Worm (Caenorhabditis elegans) whole organism, L1 larva: Measurements from ENCODE around the gene C12D12.1.

Experiments
- C04F5.9 ChIP-seq: sonication (generic microtip); optimal IDR thresholded peaks from 2 replicates; lab custom pipeline; 2016; ENCODE audit warnings: missing genetic modification characterization, missing compliant biosample characterization
- C16A3.4 ChIP-seq: fragments of 150-350 bp; optimal IDR thresholded peaks from 2 replicates; lab custom pipeline; 2014; ENCODE audit warnings: missing biosample characterization, missing genetic modification characterization
- F16B12.6 ChIP-seq: fragments of 150-350 bp; optimal IDR thresholded peaks from 2 replicates; lab custom pipeline; 2014; ENCODE audit warnings: missing biosample characterization, missing genetic modification characterization
- ama-1 ChIP-seq: fragments of 150-350 bp; optimal IDR thresholded peaks from 2 replicates; lab custom pipeline; 2014
- blmp-1 ChIP-seq: fragments of 150-350 bp; optimal IDR thresholded peaks from 2 replicates; lab custom pipeline; 2014; ENCODE audit warnings: missing biosample characterization, missing genetic modification characterization
- ceh-82 ChIP-seq, 3 experiments: fragments of 150-350 bp in 1 of 3; sonication (generic microtip) in 2 of 3; optimal IDR thresholded peaks; 2 replicates each; lab custom pipeline; 2014 to 2017; ENCODE audit warnings: missing biosample characterization in 3 of 3, missing genetic modification characterization in 3 of 3
- ceh-90 ChIP-seq: sonication (generic microtip); optimal IDR thresholded peaks from 2 replicates; lab custom pipeline; 2016; ENCODE audit warnings: missing genetic modification characterization, missing compliant biosample characterization
- dsc-1 ChIP-seq: sonication (generic microtip); optimal IDR thresholded peaks from 2 replicates; lab custom pipeline; 2016; ENCODE audit warnings: mild to moderate bottlenecking, missing genetic modification characterization, missing compliant biosample characterization
- elt-2 ChIP-seq: sonication (generic microtip); optimal IDR thresholded peaks from 2 replicates; lab custom pipeline; 2016; ENCODE audit warnings: missing genetic modification characterization, mild to moderate bottlenecking, inconsistent platforms, missing compliant biosample characterization, missing genetic modification reagents
- elt-3 ChIP-seq, 6 experiments: fragments of 150-350 bp in 1 of 6; sonication (generic microtip); optimal IDR thresholded peaks; 2 replicates each; lab custom pipeline; 2017 to 2018; ENCODE audit warnings: missing biosample characterization in 6 of 6, missing genetic modification characterization in 6 of 6, inconsistent platforms in 1 of 6
- fkh-10 ChIP-seq: sonication (generic microtip); optimal IDR thresholded peaks from 2 replicates; lab custom pipeline; 2017; ENCODE audit warnings: missing biosample characterization, missing genetic modification reagents, missing genetic modification characterization
- fkh-4 ChIP-seq: sonication (generic microtip); optimal IDR thresholded peaks from 2 replicates; lab custom pipeline; 2016; ENCODE audit warnings: missing compliant biosample characterization, missing genetic modification characterization, borderline replicate concordance
- fos-1 ChIP-seq: fragments of 150-350 bp; optimal IDR thresholded peaks from 2 replicates; lab custom pipeline; 2014; ENCODE audit warnings: missing biosample characterization, missing genetic modification characterization
- hlh-4 ChIP-seq: sonication (generic microtip); optimal IDR thresholded peaks from 2 replicates; lab custom pipeline; 2016; ENCODE audit warnings: mild to moderate bottlenecking, missing genetic modification characterization, missing compliant biosample characterization
- jun-1 ChIP-seq: fragments of 150-350 bp; optimal IDR thresholded peaks from 2 replicates; lab custom pipeline; 2014; ENCODE audit warnings: missing biosample characterization, missing genetic modification reagents, missing genetic modification characterization
- lin-14 ChIP-seq: fragments of 200-800 bp; sonication (Bioruptor generic); optimal IDR thresholded peaks from 2 replicates; lab custom pipeline; 2018; ENCODE audit warnings: mild to moderate bottlenecking, missing genetic modification characterization, moderate library complexity, missing compliant biosample characterization
- lin-35 ChIP-seq, 2 experiments: fragments of 150-350 bp; optimal IDR thresholded peaks; 2 replicates each; lab custom pipeline; 2014; ENCODE audit warnings: missing biosample characterization in 2 of 2, missing genetic modification characterization in 2 of 2, missing genetic modification reagents in 2 of 2
- lin-39 ChIP-seq: fragments of 150-350 bp; optimal IDR thresholded peaks from 2 replicates; lab custom pipeline; 2014; ENCODE audit warnings: missing biosample characterization, missing genetic modification reagents, missing genetic modification characterization
- mab-9 ChIP-seq: fragments of 200-800 bp; sonication (Bioruptor generic); IDR thresholded peaks from 2 replicates; pipeline ENCODE4 v1.3.6; 2022; ENCODE audit warnings: missing genetic modification reagents, missing genetic modification characterization, missing compliant biosample characterization
- mdl-1 ChIP-seq, 2 experiments: fragments of 150-350 bp; optimal IDR thresholded peaks; 2 replicates each; lab custom pipeline; 2014 to 2017; ENCODE audit warnings: missing biosample characterization in 2 of 2, missing genetic modification characterization in 2 of 2, inconsistent platforms in 1 of 2
- mep-1 ChIP-seq: fragments of 150-350 bp; optimal IDR thresholded peaks from 2 replicates; lab custom pipeline; 2014; ENCODE audit warnings: missing biosample characterization, missing genetic modification characterization
- nhr-28 ChIP-seq: fragments of 150-350 bp; optimal IDR thresholded peaks from 2 replicates; lab custom pipeline; 2014; ENCODE audit warnings: missing biosample characterization, missing genetic modification characterization
- nhr-71 ChIP-seq: sonication (generic microtip); optimal IDR thresholded peaks from 2 replicates; lab custom pipeline; 2016; ENCODE audit warnings: mild to moderate bottlenecking, missing genetic modification characterization, moderate library complexity, missing compliant biosample characterization
- nhr-90 ChIP-seq: sonication (generic microtip); optimal IDR thresholded peaks from 2 replicates; lab custom pipeline; 2016; ENCODE audit warnings: mild to moderate bottlenecking, missing genetic modification characterization, missing compliant biosample characterization; ENCODE audit not compliant: poor library complexity
- pax-3 ChIP-seq: fragments of 200-800 bp; sonication (Bioruptor generic); optimal IDR thresholded peaks from 2 replicates; lab custom pipeline; 2018; ENCODE audit warnings: mild to moderate bottlenecking, missing genetic modification characterization, moderate library complexity, missing compliant biosample characterization
- snpc-4 ChIP-seq: fragments of 150-350 bp; optimal IDR thresholded peaks from 2 replicates; lab custom pipeline; 2014; ENCODE audit warnings: missing biosample characterization, missing genetic modification characterization
- sox-4 ChIP-seq: sonication (generic microtip); optimal IDR thresholded peaks from 2 replicates; lab custom pipeline; 2016; ENCODE audit warnings: missing genetic modification characterization, missing compliant biosample characterization
- swsn-7 ChIP-seq: sonication (generic microtip); optimal IDR thresholded peaks from 2 replicates; lab custom pipeline; 2016; ENCODE audit warnings: missing genetic modification characterization, missing compliant biosample characterization
- tbx-2 ChIP-seq: sonication (generic microtip); optimal IDR thresholded peaks from 2 replicates; lab custom pipeline; 2016; ENCODE audit warnings: missing genetic modification characterization, missing compliant biosample characterization
- tlp-1 ChIP-seq: fragments of 150-350 bp; optimal IDR thresholded peaks from 2 replicates; lab custom pipeline; 2014; ENCODE audit warnings: missing biosample characterization, missing genetic modification characterization
- unc-98 ChIP-seq: fragments of 200-800 bp; sonication (Bioruptor generic); IDR thresholded peaks from 2 replicates; pipeline ENCODE4 v1.3.6; 2022; ENCODE audit warnings: missing genetic modification characterization, missing compliant biosample characterization
- ztf-11 ChIP-seq, 2 experiments: sonication (generic microtip); optimal IDR thresholded peaks; 2 replicates each; lab custom pipeline; 2016 to 2017; ENCODE audit warnings: missing genetic modification characterization in 2 of 2, missing biosample characterization in 1 of 2, missing compliant biosample characterization in 1 of 2

C12D12.1 gene

DNA sequence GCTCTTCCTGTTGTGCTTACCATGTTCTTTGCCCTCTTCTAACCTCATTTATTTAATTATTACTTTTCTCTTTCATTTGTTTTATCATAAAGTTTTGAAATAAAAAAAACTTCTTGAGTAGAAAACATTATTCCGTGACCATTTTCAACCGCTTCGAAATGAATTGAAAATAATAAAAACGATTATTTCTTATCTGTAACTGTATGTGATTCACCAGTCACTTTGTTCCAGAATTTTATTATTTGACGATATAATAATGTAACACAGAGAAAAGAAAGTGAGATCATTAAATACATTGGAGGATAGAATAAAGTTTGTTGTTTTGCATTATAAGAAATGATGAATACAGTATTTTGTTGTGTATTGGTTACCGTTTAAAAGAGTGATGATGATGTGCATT lies 6.0 kb downstream of the C12D12.1 start:
- TF ChIP-seq elt-2 (tag; lab: Kevin White, UChicago) (peak; percentile 16), lin-35 (GFP tag; optimal IDR thresholded peaks at IDR 0.05; lab: Kevin White, UChicago) (peak in 1 of 2 experiments; percentile 8), nhr-90 (tag; lab: Kevin White, UChicago) (no peak)

DNA sequence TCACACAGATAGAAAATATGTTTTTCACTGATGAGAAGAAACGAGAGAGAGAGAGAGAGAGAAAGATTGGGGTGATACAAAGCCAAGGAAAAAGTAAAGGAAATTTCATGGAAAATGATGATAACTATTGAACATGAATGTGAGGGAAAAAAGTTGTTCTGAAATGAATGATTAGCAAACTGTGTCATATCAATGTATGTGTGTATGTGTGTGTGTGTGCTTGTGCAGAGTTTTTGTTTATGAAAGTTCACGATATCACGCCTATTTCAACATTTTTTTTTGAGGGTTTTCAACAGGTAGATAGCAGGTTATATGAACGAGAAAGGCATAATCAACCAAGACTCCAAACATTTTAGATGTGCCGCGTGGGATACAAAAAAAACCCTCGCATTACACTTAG lies 7.5 kb downstream of the C12D12.1 start:
- TF ChIP-seq ceh-90 (no peak), jun-1 (tag; lab: Kevin White, UChicago) (no peak), ztf-11 (tag; optimal IDR thresholded peaks at IDR 0.05; lab: Kevin White, UChicago) (no peak), C04F5.9 (tag; lab: Kevin White, UChicago) (no peak), fkh-4 (no peak), lin-35 (GFP tag; optimal IDR thresholded peaks at IDR 0.05; lab: Kevin White, UChicago) (no peak), mep-1 (tag; lab: Kevin White, UChicago) (no peak), mab-9 (GFP tag; lab: Robert Waterston, UW) (no peak), elt-2 (tag; lab: Kevin White, UChicago) (no peak), tbx-2 (no peak)

DNA sequence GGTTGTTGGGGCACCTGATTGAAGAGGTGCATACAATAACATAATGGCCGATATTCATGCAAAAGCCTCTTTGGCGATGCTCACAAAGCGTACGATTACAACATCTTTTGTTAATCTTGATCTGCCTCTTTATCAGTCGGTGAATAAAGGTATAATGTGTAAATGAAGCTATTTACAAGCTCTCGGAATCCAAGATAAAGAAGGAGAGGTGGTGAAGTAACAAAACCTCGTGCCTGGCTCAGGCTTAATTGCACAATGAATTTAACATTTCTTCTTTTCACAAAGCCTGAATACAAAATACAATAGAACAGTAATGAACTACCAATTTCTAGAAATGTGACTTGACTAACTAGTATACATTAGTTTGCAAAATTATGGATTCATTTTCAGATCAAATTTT lies 8.2 kb downstream of the C12D12.1 start:
- TF ChIP-seq nhr-28 (tag; lab: Kevin White, UChicago): no peak
- no peak for TF ChIP-seq hlh-4 (tag; lab: Kevin White, UChicago)
- no peak for TF ChIP-seq nhr-71 (tag; lab: Kevin White, UChicago)
- peak; percentile 99 for TF ChIP-seq sox-4 (tag; lab: Kevin White, UChicago)
- no peak for TF ChIP-seq fkh-10 (GFP tag; lab: Kevin White, UChicago)
- no peak for TF ChIP-seq snpc-4 (tag; lab: Kevin White, UChicago)
- TF ChIP-seq tbx-2: no peak
- peak; percentile 56 for TF ChIP-seq dsc-1 (tag; lab: Kevin White, UChicago)
- no peak for TF ChIP-seq unc-98 (GFP tag; lab: Robert Waterston, UW)
- TF ChIP-seq F16B12.6: no peak
- no peak for TF ChIP-seq ama-1 (lab: Kevin White, UChicago)
- TF ChIP-seq pax-3 (tag; lab: Kevin White, UChicago): peak; percentile 18

DNA sequence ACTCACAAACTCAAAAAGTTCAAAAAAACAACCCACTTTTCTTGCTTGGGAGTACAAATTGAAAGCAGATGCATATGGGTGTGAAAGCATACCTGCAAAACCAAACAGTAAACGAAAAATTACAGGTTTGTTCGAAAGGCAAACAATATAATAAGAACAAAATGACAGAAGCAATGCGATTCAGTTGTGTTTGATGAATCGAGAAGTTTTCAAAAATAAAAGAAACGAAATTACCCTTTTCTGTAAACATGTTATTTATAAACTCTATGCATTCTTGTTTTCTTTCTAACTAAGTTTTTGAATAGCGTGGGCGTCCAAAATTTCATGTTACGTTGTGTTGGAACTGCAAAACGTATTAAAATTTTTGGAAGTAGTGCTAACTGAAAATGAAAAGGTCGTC lies 9.9 kb downstream of the C12D12.1 start, which contains the start of gene sox-4:
TSS of gene sox-4 (minus strand) at position 101 of the 400 bp plus-strand sequence.
- no peak for TF ChIP-seq mdl-1 (tag; optimal IDR thresholded peaks at IDR 0.05; lab: Kevin White, UChicago)
- TF ChIP-seq F16B12.6: no peak
- TF ChIP-seq unc-98 (GFP tag; lab: Robert Waterston, UW): no peak
- no peak for TF ChIP-seq fos-1 (tag; lab: Kevin White, UChicago)
- TF ChIP-seq swsn-7 (tag; lab: Kevin White, UChicago): no peak
- TF ChIP-seq lin-14 (GFP tag; lab: Kevin White, UChicago): no peak
- no peak for TF ChIP-seq blmp-1
- TF ChIP-seq lin-39 (tag; lab: Kevin White, UChicago): no peak
- no peak for TF ChIP-seq elt-3 (tag; optimal IDR thresholded peaks at IDR 0.05; lab: Kevin White, UChicago)
- TF ChIP-seq tlp-1 (tag; lab: Kevin White, UChicago): no peak
- TF ChIP-seq, all 84 proteins: peak for 0

DNA sequence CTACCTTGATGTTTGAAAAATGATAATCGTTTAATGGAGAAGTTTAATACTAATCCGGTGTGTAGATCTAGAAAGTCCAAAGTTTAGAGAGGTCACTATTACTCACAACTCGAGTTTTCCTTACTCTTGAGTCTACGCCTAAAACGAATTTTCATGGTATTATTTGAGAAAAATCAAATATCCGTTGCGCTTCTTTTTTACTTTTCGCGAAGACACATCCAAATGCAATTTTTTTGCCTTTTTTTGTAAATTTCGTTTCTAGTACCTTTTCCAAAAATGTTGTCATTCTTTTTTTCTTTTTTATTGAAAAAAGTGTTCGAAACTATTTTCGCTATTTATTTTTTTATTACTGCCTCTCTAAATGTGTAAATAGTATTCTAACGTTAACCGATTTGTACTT lies 14.7 kb downstream of the C12D12.1 start:
- TF ChIP-seq lin-39 (tag; lab: Kevin White, UChicago) (no peak), ztf-11 (tag; optimal IDR thresholded peaks at IDR 0.05; lab: Kevin White, UChicago) (no peak), C04F5.9 (tag; lab: Kevin White, UChicago) (no peak), fkh-10 (GFP tag; lab: Kevin White, UChicago) (peak; percentile 91), lin-14 (GFP tag; lab: Kevin White, UChicago) (peak; percentile 43), C16A3.4 (tag; lab: Kevin White, UChicago) (no peak), nhr-28 (tag; lab: Kevin White, UChicago) (no peak), ceh-82 (tag; optimal IDR thresholded peaks at IDR 0.05; lab: Kevin White, UChicago) (no peak)
- TF ChIP-seq, all 84 proteins: peak for 2
